Fruit fly (Drosophila melanogaster) whole organism, wandering third instar larva: ENCODE results near the gene Dad.

Experiments used
- Abd-B ChIP-seq: fragments of >200 bp; optimal IDR thresholded peaks from 2 replicates; lab custom pipeline; 2017; ENCODE audit warnings: missing biosample characterization, missing genetic modification characterization
- Hr78 ChIP-seq: fragments of >200 bp; optimal IDR thresholded peaks from 2 replicates; lab custom pipeline; 2017; ENCODE audit warnings: missing biosample characterization, missing genetic modification characterization
- h ChIP-seq: fragments of 200-800 bp; sonication (Bioruptor generic); optimal IDR thresholded peaks from 3 replicates; lab custom pipeline; 2016; ENCODE audit warnings: missing biosample characterization, mild to moderate bottlenecking, missing genetic modification characterization

DNA sequence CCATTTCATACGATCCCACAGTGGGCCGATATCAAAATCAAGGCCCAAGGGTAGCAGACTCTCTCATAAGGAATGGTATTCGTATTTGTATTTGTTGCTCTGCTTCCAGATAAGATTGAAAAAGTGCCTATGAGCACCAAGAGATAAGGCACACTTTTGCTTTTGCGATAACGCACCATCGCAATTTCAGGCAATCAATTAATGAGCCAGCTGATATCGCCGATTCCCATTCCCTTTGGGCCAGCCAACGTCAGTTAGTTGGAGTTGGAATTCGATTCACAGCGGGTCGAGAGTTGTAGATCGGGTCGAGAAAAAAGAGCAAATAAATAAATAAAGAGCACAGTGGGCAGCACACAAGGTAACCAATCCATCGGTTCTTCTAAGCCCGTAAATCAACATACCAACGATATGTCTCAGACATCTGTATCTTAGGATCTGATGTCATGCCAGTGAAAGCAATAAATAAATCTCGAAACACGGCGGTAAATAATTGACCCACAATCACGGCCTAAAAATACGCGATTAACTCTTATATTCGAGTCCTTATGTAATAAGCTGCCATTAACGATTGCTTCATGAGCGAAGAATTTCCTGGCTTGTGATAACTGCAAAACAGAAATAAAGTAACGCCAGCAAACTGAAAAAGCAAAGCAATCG is 45.7 kb upstream of the Dad start, which contains the start of gene CG8907:
- TF ChIP-seq Hr78 (GFP tag; lab: Kevin White, UChicago) (no peak), Abd-B (no peak), h (GFP tag; lab: Kevin White, UChicago) (peak; percentile 74)
